Fruit fly (Drosophila melanogaster) whole organism, embryonic: ENCODE measurements around the gene Pis.

ENCODE experiments used
- CG10321 ChIP-seq: fragments of 200-800 bp; sonication (Bioruptor generic); IDR thresholded peaks from 2 replicates; pipeline ENCODE4 v1.3.6; 2022; ENCODE audit warnings: missing biosample characterization, missing genetic modification characterization
- CG11093 ChIP-seq: fragments of 200-800 bp; sonication (Bioruptor generic); IDR thresholded peaks from 3 replicates; pipeline ENCODE4 v1.3.6; 2022; ENCODE audit warnings: missing biosample characterization, missing genetic modification characterization
- CG11560 ChIP-seq: fragments of 200-800 bp; sonication (Bioruptor generic); IDR thresholded peaks from 3 replicates; pipeline ENCODE4 v1.3.6; 2022; ENCODE audit warnings: missing biosample characterization, missing genetic modification characterization
- CG11695 ChIP-seq: fragments of 200-800 bp; sonication (Bioruptor generic); IDR thresholded peaks from 3 replicates; pipeline ENCODE4 v1.3.6; 2022; ENCODE audit warnings: missing biosample characterization, missing genetic modification characterization
- CG12236 ChIP-seq: fragments of 200-800 bp; sonication (Bioruptor generic); optimal IDR thresholded peaks from 2 replicates; lab custom pipeline; 2016; ENCODE audit warnings: missing biosample characterization, missing genetic modification characterization
- CG13287 ChIP-seq: fragments of 200-800 bp; sonication (Bioruptor generic); IDR thresholded peaks from 2 replicates; pipeline ENCODE4 v1.3.6; 2022; ENCODE audit warnings: missing biosample characterization, missing genetic modification characterization; ENCODE audit not compliant: partially characterized antibody
- CG14050 ChIP-seq: fragments of 200-800 bp; sonication (Bioruptor generic); IDR thresholded peaks from 3 replicates; pipeline ENCODE4 v1.3.6; 2022; ENCODE audit warnings: missing biosample characterization, missing genetic modification characterization
- CG14860 ChIP-seq: fragments of 200-800 bp; sonication (Bioruptor generic); IDR thresholded peaks from 3 replicates; pipeline ENCODE4 v1.3.6; 2022; ENCODE audit warnings: missing biosample characterization, missing genetic modification characterization; ENCODE audit not compliant: partially characterized antibody
- CG1529 ChIP-seq: fragments of 200-800 bp; sonication (Bioruptor generic); optimal IDR thresholded peaks from 3 replicates; lab custom pipeline; 2018; ENCODE audit warnings: missing biosample characterization, missing genetic modification characterization
- CG2120 ChIP-seq: fragments of 200-800 bp; sonication (Bioruptor generic); optimal IDR thresholded peaks from 3 replicates; lab custom pipeline; 2016; ENCODE audit warnings: missing biosample characterization, missing genetic modification characterization
- CG3163 ChIP-seq: fragments of 200-800 bp; sonication (Bioruptor generic); optimal IDR thresholded peaks from 3 replicates; lab custom pipeline; 2016; ENCODE audit warnings: missing biosample characterization, missing genetic modification characterization
- CG32772 ChIP-seq: fragments of 200-800 bp; sonication (Bioruptor generic); IDR thresholded peaks from 2 replicates; pipeline ENCODE4 v1.3.6; 2022; ENCODE audit warnings: missing biosample characterization, missing genetic modification characterization
- CG33557 ChIP-seq: fragments of 200-800 bp; sonication (Bioruptor generic); optimal IDR thresholded peaks from 2 replicates; lab custom pipeline; 2019; ENCODE audit warnings: missing biosample characterization, mild to moderate bottlenecking, missing genetic modification characterization, moderate library complexity
- CG3407 ChIP-seq: fragments of 200-800 bp; sonication (Bioruptor generic); optimal IDR thresholded peaks from 2 replicates; lab custom pipeline; 2018; ENCODE audit warnings: missing biosample characterization, mild to moderate bottlenecking, missing genetic modification characterization
- CG3726 ChIP-seq: fragments of 200-800 bp; sonication (Bioruptor generic); IDR thresholded peaks from 3 replicates; pipeline ENCODE4, ENCODE4 v1.3.6; 2022; ENCODE audit warnings: missing biosample characterization, missing genetic modification characterization
- CG3838 ChIP-seq: fragments of 200-800 bp; sonication (Bioruptor generic); optimal IDR thresholded peaks from 3 replicates; lab custom pipeline; 2016; ENCODE audit warnings: missing biosample characterization, missing genetic modification characterization
- CG4424 ChIP-seq: fragments of 200-800 bp; sonication (Bioruptor generic); optimal IDR thresholded peaks from 3 replicates; lab custom pipeline; 2016; ENCODE audit warnings: missing biosample characterization, missing genetic modification characterization
- CG6683 ChIP-seq: fragments of 200-800 bp; sonication (Bioruptor generic); optimal IDR thresholded peaks from 2 replicates; lab custom pipeline; 2017; ENCODE audit warnings: missing biosample characterization, mild to moderate bottlenecking, missing genetic modification characterization, missing genetic modification reagents
- CG6791 ChIP-seq: fragments of 200-800 bp; sonication (Bioruptor generic); IDR thresholded peaks from 3 replicates; pipeline ENCODE4 v1.3.6; 2022; ENCODE audit warnings: missing biosample characterization, missing genetic modification characterization; ENCODE audit not compliant: partially characterized antibody
- CG7786 ChIP-seq: fragments of 200-800 bp; sonication (Bioruptor generic); optimal IDR thresholded peaks from 2 replicates; lab custom pipeline; 2016; ENCODE audit warnings: missing biosample characterization, missing genetic modification characterization
- CG9609 ChIP-seq: fragments of 200-800 bp; sonication (Bioruptor generic); optimal IDR thresholded peaks from 3 replicates; lab custom pipeline; 2016; ENCODE audit warnings: missing biosample characterization, missing genetic modification characterization
- CTCF ChIP-seq: fragments of 200-800 bp; sonication (Bioruptor generic); optimal IDR thresholded peaks from 2 replicates; lab custom pipeline; 2017; ENCODE audit warnings: missing biosample characterization, mild to moderate bottlenecking, missing genetic modification characterization, moderate library complexity
- Dad ChIP-seq: fragments of 200-800 bp; sonication (Bioruptor generic); optimal IDR thresholded peaks from 3 replicates; lab custom pipeline; 2016; ENCODE audit warnings: missing biosample characterization, missing genetic modification characterization
- Dek ChIP-seq: fragments of 200-800 bp; sonication (Bioruptor generic); optimal IDR thresholded peaks from 3 replicates; lab custom pipeline; 2019; ENCODE audit warnings: missing biosample characterization, mild to moderate bottlenecking, missing genetic modification characterization, moderate library complexity
- Dll ChIP-seq: fragments of 200-800 bp; sonication (Bioruptor generic); IDR thresholded peaks from 4 replicates; pipeline ENCODE4 v1.3.6; 2022; ENCODE audit warnings: missing biosample characterization, missing genetic modification characterization; ENCODE audit not compliant: partially characterized antibody
- Dref ChIP-seq: fragments of 200-800 bp; sonication (Bioruptor generic); IDR thresholded peaks from 2 replicates; pipeline ENCODE4 v1.3.6; 2022; ENCODE audit warnings: missing biosample characterization, missing genetic modification characterization
- Hand ChIP-seq: fragments of 200-800 bp; sonication (Bioruptor generic); optimal IDR thresholded peaks from 2 replicates; lab custom pipeline; 2017; ENCODE audit warnings: mild to moderate bottlenecking, missing biosample characterization, missing genetic modification reagents, missing genetic modification characterization
- Myb ChIP-seq: fragments of 200-800 bp; sonication (Bioruptor generic); optimal IDR thresholded peaks from 2 replicates; lab custom pipeline; 2016; ENCODE audit warnings: missing biosample characterization, missing genetic modification characterization
- Six4 ChIP-seq: fragments of 200-800 bp; sonication (Bioruptor generic); optimal IDR thresholded peaks from 2 replicates; lab custom pipeline; 2016; ENCODE audit warnings: missing biosample characterization, missing genetic modification characterization
- Vsx1 ChIP-seq: fragments of 200-800 bp; sonication (Bioruptor generic); optimal IDR thresholded peaks from 2 replicates; lab custom pipeline; 2017; ENCODE audit warnings: missing biosample characterization, mild to moderate bottlenecking, missing genetic modification characterization, missing genetic modification reagents
- Xbp1 ChIP-seq: fragments of 200-800 bp; sonication (Bioruptor generic); optimal IDR thresholded peaks from 3 replicates; lab custom pipeline; 2016; ENCODE audit warnings: missing biosample characterization, mild to moderate bottlenecking, missing genetic modification characterization
- ap ChIP-seq: fragments of 200-800 bp; sonication (Bioruptor generic); IDR thresholded peaks from 2 replicates; pipeline ENCODE4 v1.3.6; 2022; ENCODE audit warnings: missing biosample characterization, missing genetic modification characterization
- ato ChIP-seq: fragments of 200-800 bp; sonication (Bioruptor generic); IDR thresholded peaks from 2 replicates; pipeline ENCODE4 v1.3.6; 2022; ENCODE audit warnings: missing biosample characterization, missing genetic modification characterization; ENCODE audit not compliant: partially characterized antibody
- corto ChIP-seq: fragments of 200-800 bp; sonication (Bioruptor generic); optimal IDR thresholded peaks from 2 replicates; lab custom pipeline; 2016; ENCODE audit warnings: missing biosample characterization, mild to moderate bottlenecking, missing genetic modification characterization, moderate library complexity
- crp ChIP-seq, 2 experiments: fragments of 200-800 bp; sonication (Bioruptor generic); optimal IDR thresholded peaks; 2 replicates in 1 of 2; 3 replicates in 1 of 2; lab custom pipeline; 2017; ENCODE audit warnings: missing biosample characterization in 2 of 2, missing genetic modification characterization in 2 of 2, mild to moderate bottlenecking in 1 of 2, moderate library complexity in 1 of 2
- disco-r ChIP-seq: fragments of 200-800 bp; sonication (Bioruptor generic); optimal IDR thresholded peaks from 2 replicates; lab custom pipeline; 2016; ENCODE audit warnings: missing biosample characterization, missing genetic modification characterization
- fd64A ChIP-seq: fragments of 200-800 bp; sonication (Bioruptor generic); optimal IDR thresholded peaks from 3 replicates; lab custom pipeline; 2018; ENCODE audit warnings: missing biosample characterization, mild to moderate bottlenecking, missing genetic modification characterization
- fru ChIP-seq: fragments of >200 bp; optimal IDR thresholded peaks from 2 replicates; lab custom pipeline; 2017
- grn ChIP-seq: fragments of 200-800 bp; sonication (Bioruptor generic); optimal IDR thresholded peaks from 3 replicates; lab custom pipeline; 2017; ENCODE audit warnings: missing biosample characterization, missing genetic modification characterization
- gsb-n ChIP-seq: fragments of 200-800 bp; sonication (Bioruptor generic); optimal IDR thresholded peaks from 3 replicates; lab custom pipeline; 2018; ENCODE audit warnings: missing biosample characterization, mild to moderate bottlenecking, missing genetic modification characterization
- knrl ChIP-seq: fragments of 200-800 bp; sonication (Bioruptor generic); IDR thresholded peaks from 3 replicates; pipeline ENCODE4 v1.3.6; 2022; ENCODE audit warnings: missing biosample characterization, missing genetic modification characterization; ENCODE audit not compliant: partially characterized antibody
- nerfin-1 ChIP-seq: fragments of 200-800 bp; sonication (Bioruptor generic); optimal IDR thresholded peaks from 3 replicates; lab custom pipeline; 2019; ENCODE audit warnings: missing biosample characterization, mild to moderate bottlenecking, missing genetic modification characterization, moderate library complexity
- nerfin-2 ChIP-seq: fragments of 200-800 bp; sonication (Bioruptor generic); IDR thresholded peaks from 2 replicates; pipeline ENCODE4 v1.3.6; 2022; ENCODE audit warnings: missing biosample characterization, missing genetic modification characterization; ENCODE audit not compliant: partially characterized antibody
- pita ChIP-seq: fragments of 200-800 bp; sonication (Bioruptor generic); optimal IDR thresholded peaks from 2 replicates; lab custom pipeline; 2017; ENCODE audit warnings: missing biosample characterization, mild to moderate bottlenecking, missing genetic modification characterization
- ro ChIP-seq: fragments of 200-800 bp; sonication (Bioruptor generic); IDR thresholded peaks from 2 replicates; pipeline ENCODE4 v1.3.6; 2022; ENCODE audit warnings: missing biosample characterization, missing genetic modification characterization
- run ChIP-seq: fragments of 200-800 bp; sonication (Bioruptor generic); optimal IDR thresholded peaks from 3 replicates; lab custom pipeline; 2018; ENCODE audit warnings: missing biosample characterization, mild to moderate bottlenecking, missing genetic modification characterization
- sd ChIP-seq: fragments of 200-800 bp; sonication (Bioruptor generic); optimal IDR thresholded peaks from 3 replicates; lab custom pipeline; 2018; ENCODE audit warnings: missing biosample characterization, mild to moderate bottlenecking, missing genetic modification characterization, moderate library complexity
- slbo ChIP-seq: fragments of 200-800 bp; sonication (Bioruptor generic); IDR thresholded peaks from 2 replicates; pipeline ENCODE4 v1.3.6; 2022; ENCODE audit warnings: missing biosample characterization, missing genetic modification characterization
- tin ChIP-seq: fragments of 200-800 bp; sonication (Bioruptor generic); optimal IDR thresholded peaks from 3 replicates; lab custom pipeline; 2016; ENCODE audit warnings: missing biosample characterization, missing genetic modification characterization
- tll ChIP-seq, 2 experiments: fragments of 200-800 bp in 1 of 2; fragments of >200 bp in 1 of 2; sonication (Bioruptor generic) in 1 of 2; optimal IDR thresholded peaks; 2 replicates each; lab custom pipeline; 2017 to 2019; ENCODE audit warnings: missing biosample characterization in 2 of 2, missing genetic modification characterization in 2 of 2, mild to moderate bottlenecking in 1 of 2, moderate library complexity in 1 of 2
- tna ChIP-seq: fragments of 200-800 bp; sonication (Bioruptor generic); IDR thresholded peaks from 2 replicates; pipeline ENCODE4 v1.3.6; 2022; ENCODE audit warnings: missing biosample characterization, missing genetic modification characterization; ENCODE audit not compliant: partially characterized antibody

Pis gene

dm6 chrX:15671026-15671563, 32.5 kb downstream of the Pis start, which contains the start of gene CG15646 (continued):
- TF ChIP-seq CG3407 (GFP tag; lab: Kevin White, UChicago) (peak; percentile 60), CG13287 (GFP tag; lab: Robert Waterston, UW) (no peak), CG14050 (GFP tag; lab: Robert Waterston, UW) (no peak), CG3163 (no peak), Myb (GFP tag; lab: Kevin White, UChicago) (no peak), CG4424 (GFP tag; lab: Kevin White, UChicago) (peak; percentile 78), tll (GFP tag; optimal IDR thresholded peaks at IDR 0.05; lab: Kevin White, UChicago) (peak in 1 of 2 experiments; percentile 57), CG12236 (GFP tag; lab: Kevin White, UChicago) (no peak), sd (tag; lab: Kevin White, UChicago) (peak; percentile 62), gsb-n (peak; percentile 87), disco-r (GFP tag; lab: Kevin White, UChicago) (no peak), knrl (no peak), Dll (no peak), pita (GFP tag; lab: Kevin White, UChicago) (no peak), corto (GFP tag; lab: Kevin White, UChicago) (no peak), CG33557 (GFP tag; lab: Kevin White, UChicago) (peak; percentile 95), crp (GFP tag; optimal IDR thresholded peaks at IDR 0.05; lab: Kevin White, UChicago) (no peak), run (peak; percentile 22), Vsx1 (GFP tag; lab: Kevin White, UChicago) (peak; percentile 35), CG6683 (GFP tag; lab: Kevin White, UChicago) (no peak), CG11093 (GFP tag; lab: Robert Waterston, UW) (0 out of 3 replicates have a peak, but pooled peaks have one; percentile 44), CG14860 (GFP tag; lab: Robert Waterston, UW) (no peak), nerfin-1 (tag; lab: Kevin White, UChicago) (peak; percentile 98), Dek (tag; lab: Kevin White, UChicago) (no peak), CG2120 (no peak), CG11560 (no peak), Hand (no peak), CG10321 (no peak), Xbp1 (peak; percentile 48), CTCF (GFP tag; lab: Kevin White, UChicago) (no peak), slbo (GFP tag; lab: Robert Waterston, UW) (no peak), Six4 (GFP tag; lab: Kevin White, UChicago) (peak; percentile 46), grn (GFP tag; lab: Kevin White, UChicago) (no peak), CG7786 (GFP tag; lab: Kevin White, UChicago) (no peak), CG3726 (GFP tag; lab: Robert Waterston, UW) (no peak), CG11695 (GFP tag; lab: Robert Waterston, UW) (peak; percentile 62; the same call in 1 of the 3 replicates), ap (GFP tag; lab: Robert Waterston, UW) (no peak), nerfin-2 (GFP tag; lab: Robert Waterston, UW) (no peak), fru (no peak), CG1529 (peak; percentile 72), tin (GFP tag; lab: Kevin White, UChicago) (peak; percentile 66), CG9609 (GFP tag; lab: Kevin White, UChicago) (no peak), ato (GFP tag; lab: Robert Waterston, UW) (no peak), fd64A (GFP tag; lab: Kevin White, UChicago) (no peak), CG6791 (GFP tag; lab: Robert Waterston, UW) (peak; percentile 73; the same call in 2 of the 3 replicates), CG32772 (GFP tag; lab: Robert Waterston, UW) (0 out of 2 replicates have a peak, but pooled peaks have one; percentile 50), ro (GFP tag; lab: Robert Waterston, UW) (no peak), Dad (no peak), Dref (GFP tag; lab: Robert Waterston, UW) (no peak), CG3838 (no peak), tna (GFP tag; lab: Robert Waterston, UW) (no peak)
